Fruit fly (Drosophila melanogaster): ENCODE data around the gene CG33229.

The CG33229 gene

DNA sequence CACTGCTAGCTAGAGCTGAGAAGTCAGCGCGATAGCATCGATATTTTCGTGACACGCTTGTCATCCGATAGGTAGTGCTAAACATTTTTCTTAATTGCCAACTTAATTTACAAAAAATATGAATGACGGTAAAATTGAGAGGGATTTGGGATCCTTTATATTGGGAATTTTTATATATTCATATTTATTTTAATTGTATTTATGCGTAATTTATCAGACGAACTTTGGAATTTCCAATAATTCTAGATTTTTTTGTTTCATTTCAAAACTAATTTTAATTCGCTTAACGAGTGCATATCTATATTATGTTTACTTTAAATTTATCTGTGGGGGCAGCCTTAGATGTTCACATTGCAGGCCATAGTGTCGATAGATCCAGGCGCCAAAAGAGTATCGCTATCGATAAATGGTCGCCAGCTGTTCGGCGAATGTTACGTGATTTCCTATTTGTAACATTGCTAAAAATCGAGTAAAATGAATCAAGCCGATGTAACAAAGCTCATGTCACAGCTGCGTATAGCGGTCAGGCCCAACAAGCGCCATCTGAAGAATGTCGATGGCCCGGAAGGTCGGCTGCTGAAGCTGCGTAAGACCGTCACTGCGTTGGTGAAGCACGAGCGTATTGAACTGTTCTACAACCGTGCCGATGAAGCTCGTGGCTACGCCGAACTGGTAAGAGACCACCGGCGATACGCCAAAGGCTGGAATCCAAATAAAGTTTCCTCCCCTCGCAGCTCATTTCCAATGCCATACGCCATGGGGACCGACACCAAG is 40.9 kb downstream of the CG33229 start, which contains the start of the genes Tudor-SN and mRpL17 (continued):
- TF ChIP-seq CG3032 (tag; optimal IDR thresholded peaks at IDR 0.05) (peak; percentile 26), OdsH (GFP tag; optimal IDR thresholded peaks at IDR 0.05) (peak; percentile 55), CG3919 (GFP tag; optimal IDR thresholded peaks at IDR 0.05) (peak; percentile 43), CG7368 (GFP tag; optimal IDR thresholded peaks at IDR 0.05) (no peak), pdm3 (GFP tag; optimal IDR thresholded peaks at IDR 0.05) (no peak), Eip78C (GFP tag) (peak; percentile 64), CG6276 (GFP tag; optimal IDR thresholded peaks at IDR 0.05) (no peak), Eip93F (GFP tag; optimal IDR thresholded peaks at IDR 0.05) (no peak), CG1621 (tag; optimal IDR thresholded peaks at IDR 0.05) (no peak), CG6808 (GFP tag; optimal IDR thresholded peaks at IDR 0.05) (peak; percentile 9), achi (GFP tag; optimal IDR thresholded peaks at IDR 0.05) (peak; percentile 69), Lpt (GFP tag; optimal IDR thresholded peaks at IDR 0.05) (peak; percentile 12), topi (GFP tag; optimal IDR thresholded peaks at IDR 0.05) (peak; percentile 24), CG8319 (GFP tag; optimal IDR thresholded peaks at IDR 0.05) (no peak), Blimp-1 (GFP tag; optimal IDR thresholded peaks at IDR 0.05) (no peak), Ets96B (tag; optimal IDR thresholded peaks at IDR 0.05) (no peak), salr (GFP tag; optimal IDR thresholded peaks at IDR 0.05) (peak in 1 of 2 experiments; percentile 42), CG11762 (GFP tag; optimal IDR thresholded peaks at IDR 0.05; ENCODE audit: insufficient read depth) (peak; percentile 2), ss (GFP tag; optimal IDR thresholded peaks at IDR 0.05) (no peak), Sox102F (GFP tag; optimal IDR thresholded peaks at IDR 0.05) (peak; percentile 19), fd59A (GFP tag; optimal IDR thresholded peaks at IDR 0.05) (no peak), dac (GFP tag; optimal IDR thresholded peaks at IDR 0.05) (no peak), CG8119 (GFP tag; IDR thresholded peaks at IDR 0.05) (no peak), CG10631 (GFP tag; optimal IDR thresholded peaks at IDR 0.05) (peak; percentile 60), svp (GFP tag) (peak; percentile 80), CG11902 (GFP tag; optimal IDR thresholded peaks at IDR 0.05) (peak; percentile 8), lz (GFP tag; optimal IDR thresholded peaks at IDR 0.05) (peak; percentile 50), eg (GFP tag; IDR thresholded peaks at IDR 0.05) (no peak), CG32006 (GFP tag; optimal IDR thresholded peaks at IDR 0.05) (no peak), Smox (GFP tag; optimal IDR thresholded peaks at IDR 0.05) (no peak), Eip75B (GFP tag; optimal IDR thresholded peaks at IDR 0.05) (peak; percentile 27), Hr39 (GFP tag; optimal IDR thresholded peaks at IDR 0.05) (peak; percentile 43), CG6792 (GFP tag; optimal IDR thresholded peaks at IDR 0.05) (no peak), Hr38 (GFP tag; optimal IDR thresholded peaks at IDR 0.05) (no peak), Hr4 (GFP tag; optimal IDR thresholded peaks at IDR 0.05) (no peak)

DNA sequence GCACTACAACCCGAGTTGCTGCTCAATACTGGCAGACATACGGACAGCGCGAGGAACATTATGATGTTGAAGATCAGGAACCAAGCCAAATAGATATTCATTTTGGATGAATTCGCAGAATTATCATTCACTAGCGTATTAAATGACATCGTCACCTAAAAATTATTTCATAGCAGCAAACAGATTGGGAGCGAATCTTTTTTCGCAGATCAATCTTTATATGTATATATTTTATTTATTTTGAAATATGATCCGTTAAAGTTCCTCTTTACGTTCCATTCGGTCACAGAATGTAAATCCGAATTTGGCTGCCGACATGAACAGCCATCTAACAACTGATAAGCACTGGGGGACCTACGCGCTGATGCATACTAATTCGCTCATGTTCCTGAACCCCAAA is 42.2 kb downstream of the CG33229 start, which contains the start of gene CG34263:
Gene CG34263 (minus strand): TSS at position 101 of the 400 bp plus-strand sequence.
- no peak for TF ChIP-seq Eip93F (GFP tag; optimal IDR thresholded peaks at IDR 0.05)
- no peak for TF ChIP-seq CG15336 (GFP tag; IDR thresholded peaks at IDR 0.05)
- no peak for TF ChIP-seq CG1621 (tag; optimal IDR thresholded peaks at IDR 0.05)
- TF ChIP-seq topi (GFP tag; optimal IDR thresholded peaks at IDR 0.05) = no peak
- TF ChIP-seq CG8319 (GFP tag; optimal IDR thresholded peaks at IDR 0.05) = no peak
- TF ChIP-seq CG11294 (GFP tag; IDR thresholded peaks at IDR 0.05) = no peak
- no peak for TF ChIP-seq OdsH (GFP tag; optimal IDR thresholded peaks at IDR 0.05)
- TF ChIP-seq Gug (GFP tag; IDR thresholded peaks at IDR 0.05) = no peak
- no peak for TF ChIP-seq CG4318 (GFP tag; optimal IDR thresholded peaks at IDR 0.05)
- no peak for TF ChIP-seq CG6854 (GFP tag; optimal IDR thresholded peaks at IDR 0.05)
- no peak for TF ChIP-seq CG32006 (GFP tag; optimal IDR thresholded peaks at IDR 0.05)
- TF ChIP-seq Hr38 (GFP tag; optimal IDR thresholded peaks at IDR 0.05) = no peak
- TF ChIP-seq Sox102F (GFP tag; optimal IDR thresholded peaks at IDR 0.05) = no peak
- TF ChIP-seq fd85E (GFP tag; optimal IDR thresholded peaks at IDR 0.05) = no peak
- TF ChIP-seq svp (GFP tag) = no peak
- no peak for TF ChIP-seq CG6276 (GFP tag; optimal IDR thresholded peaks at IDR 0.05)
- TF ChIP-seq CG6808 (GFP tag; optimal IDR thresholded peaks at IDR 0.05) = no peak
